Worm (Caenorhabditis elegans) whole organism, L2 larva: ENCODE data around the gene ent-3.

Experiments used
- C34F6.9 ChIP-seq: fragments of 150-350 bp; optimal IDR thresholded peaks from 2 replicates; lab custom pipeline; 2014; ENCODE audit warnings: missing biosample characterization, missing genetic modification characterization
- F13H6.1 ChIP-seq: sonication (generic microtip); optimal IDR thresholded peaks from 2 replicates; lab custom pipeline; 2016; ENCODE audit warnings: missing genetic modification characterization, missing compliant biosample characterization
- R02D3.7 ChIP-seq: fragments of 150-350 bp; optimal IDR thresholded peaks from 2 replicates; lab custom pipeline; 2014; ENCODE audit warnings: missing biosample characterization, missing genetic modification characterization
- ZK546.5 ChIP-seq: sonication (generic microtip); optimal IDR thresholded peaks from 2 replicates; lab custom pipeline; 2017; ENCODE audit warnings: missing biosample characterization, missing genetic modification characterization
- alr-1 ChIP-seq: fragments of 150-350 bp; optimal IDR thresholded peaks from 2 replicates; lab custom pipeline; 2014; ENCODE audit warnings: missing biosample characterization, missing genetic modification characterization
- aly-2 ChIP-seq: fragments of 150-350 bp; optimal IDR thresholded peaks from 2 replicates; lab custom pipeline; 2014; ENCODE audit warnings: missing biosample characterization, missing genetic modification characterization
- ama-1 ChIP-seq: fragments of 150-350 bp; optimal IDR thresholded peaks from 2 replicates; lab custom pipeline; 2018; ENCODE audit warnings: inconsistent platforms
- blmp-1 ChIP-seq: sonication (generic microtip); optimal IDR thresholded peaks from 2 replicates; lab custom pipeline; 2017; ENCODE audit warnings: missing genetic modification characterization, mild to moderate bottlenecking, missing compliant biosample characterization, antibody characterized with exemption, moderate library complexity; ENCODE audit not compliant: insufficient read depth
- ceh-16 ChIP-seq: fragments of 150-350 bp; optimal IDR thresholded peaks from 2 replicates; lab custom pipeline; 2014; ENCODE audit warnings: missing biosample characterization, missing genetic modification characterization
- ceh-82 ChIP-seq: fragments of 150-350 bp; optimal IDR thresholded peaks from 2 replicates; lab custom pipeline; 2014; ENCODE audit warnings: missing biosample characterization, missing genetic modification characterization
- crh-2 ChIP-seq: sonication (generic microtip); optimal IDR thresholded peaks from 2 replicates; lab custom pipeline; 2017; ENCODE audit warnings: missing biosample characterization, missing genetic modification characterization
- dmd-4 ChIP-seq: sonication (generic microtip); optimal IDR thresholded peaks from 2 replicates; lab custom pipeline; 2017; ENCODE audit warnings: missing biosample characterization, missing genetic modification characterization
- egl-27 ChIP-seq: sonication (generic microtip); optimal IDR thresholded peaks from 3 replicates; lab custom pipeline; 2017; ENCODE audit warnings: missing biosample characterization, missing genetic modification reagents, missing genetic modification characterization
- elt-1 ChIP-seq: fragments of 150-350 bp; optimal IDR thresholded peaks from 2 replicates; lab custom pipeline; 2014; ENCODE audit warnings: missing biosample characterization, missing genetic modification characterization
- elt-3 ChIP-seq: sonication (generic microtip); optimal IDR thresholded peaks from 2 replicates; lab custom pipeline; 2017; ENCODE audit warnings: missing biosample characterization, missing genetic modification characterization
- fos-1 ChIP-seq: fragments of 150-350 bp; optimal IDR thresholded peaks from 2 replicates; lab custom pipeline; 2014; ENCODE audit warnings: missing biosample characterization, missing genetic modification characterization
- gmeb-1 ChIP-seq: fragments of 150-350 bp; optimal IDR thresholded peaks from 2 replicates; lab custom pipeline; 2014; ENCODE audit warnings: missing biosample characterization, missing genetic modification characterization
- lin-11 ChIP-seq: fragments of 150-350 bp; sonication (generic microtip); optimal IDR thresholded peaks from 2 replicates; lab custom pipeline; 2014; ENCODE audit warnings: missing biosample characterization, missing genetic modification characterization, inconsistent platforms, mixed read lengths
- lin-13 ChIP-seq: fragments of 150-350 bp; optimal IDR thresholded peaks from 2 replicates; lab custom pipeline; 2014; ENCODE audit warnings: missing biosample characterization, missing genetic modification reagents, missing genetic modification characterization
- lin-39 ChIP-seq: fragments of 150-350 bp; optimal IDR thresholded peaks from 2 replicates; lab custom pipeline; 2014; ENCODE audit warnings: missing biosample characterization, missing genetic modification reagents, missing genetic modification characterization
- lsy-2 ChIP-seq, 2 experiments: fragments of 150-350 bp in 1 of 2; sonication (generic microtip) in 1 of 2; optimal IDR thresholded peaks; 2 replicates each; lab custom pipeline; 2014 to 2017; ENCODE audit warnings: missing biosample characterization in 2 of 2, missing genetic modification characterization in 2 of 2
- mab-5 ChIP-seq: fragments of 150-350 bp; optimal IDR thresholded peaks from 2 replicates; lab custom pipeline; 2014; ENCODE audit warnings: missing biosample characterization, missing genetic modification characterization
- mbf-1 ChIP-seq: sonication (generic microtip); optimal IDR thresholded peaks from 2 replicates; lab custom pipeline; 2017; ENCODE audit warnings: missing biosample characterization, missing genetic modification characterization
- mdl-1 ChIP-seq, 2 experiments: fragments of 150-350 bp in 1 of 2; sonication (generic microtip) in 1 of 2; optimal IDR thresholded peaks; 2 replicates each; lab custom pipeline; 2017; ENCODE audit warnings: missing biosample characterization in 2 of 2, missing genetic modification characterization in 2 of 2
- nhr-10 ChIP-seq: sonication (generic microtip); optimal IDR thresholded peaks from 2 replicates; lab custom pipeline; 2017; ENCODE audit warnings: missing biosample characterization, missing genetic modification characterization
- nhr-11 ChIP-seq: fragments of 150-350 bp; optimal IDR thresholded peaks from 2 replicates; lab custom pipeline; 2014; ENCODE audit warnings: missing biosample characterization, missing genetic modification characterization
- nhr-12 ChIP-seq: fragments of 150-350 bp; optimal IDR thresholded peaks from 2 replicates; lab custom pipeline; 2014; ENCODE audit warnings: missing biosample characterization, missing genetic modification characterization
- nhr-129 ChIP-seq: fragments of 150-350 bp; optimal IDR thresholded peaks from 2 replicates; lab custom pipeline; 2014; ENCODE audit warnings: missing biosample characterization, missing genetic modification characterization
- nhr-21 ChIP-seq: fragments of 150-350 bp; optimal IDR thresholded peaks from 2 replicates; lab custom pipeline; 2014; ENCODE audit warnings: missing biosample characterization, missing genetic modification characterization
- nhr-23 ChIP-seq: fragments of 150-350 bp; optimal IDR thresholded peaks from 2 replicates; lab custom pipeline; 2014; ENCODE audit warnings: missing biosample characterization, missing genetic modification reagents, missing genetic modification characterization
- nhr-237 ChIP-seq: fragments of 150-350 bp; optimal IDR thresholded peaks from 2 replicates; lab custom pipeline; 2014; ENCODE audit warnings: missing biosample characterization, missing genetic modification characterization
- nhr-25 ChIP-seq: fragments of 150-350 bp; sonication (generic microtip); optimal IDR thresholded peaks from 3 replicates; lab custom pipeline; 2014; ENCODE audit warnings: missing biosample characterization, missing genetic modification characterization
- nhr-6 ChIP-seq: fragments of 150-350 bp; optimal IDR thresholded peaks from 2 replicates; lab custom pipeline; 2014; ENCODE audit warnings: missing biosample characterization, missing genetic modification characterization
- nhr-77 ChIP-seq: fragments of 150-350 bp; optimal IDR thresholded peaks from 2 replicates; lab custom pipeline; 2014; ENCODE audit warnings: missing biosample characterization, missing genetic modification characterization
- peb-1 ChIP-seq: fragments of 150-350 bp; optimal IDR thresholded peaks from 2 replicates; lab custom pipeline; 2014; ENCODE audit warnings: missing biosample characterization, missing genetic modification characterization
- sem-4 ChIP-seq: fragments of 150-350 bp; optimal IDR thresholded peaks from 2 replicates; lab custom pipeline; 2014; ENCODE audit warnings: missing biosample characterization, missing genetic modification reagents, missing genetic modification characterization
- skn-1 ChIP-seq: sonication (generic microtip); optimal IDR thresholded peaks from 2 replicates; lab custom pipeline; 2017; ENCODE audit warnings: missing biosample characterization, missing genetic modification characterization
- sma-3 ChIP-seq: sonication (generic microtip); optimal IDR thresholded peaks from 2 replicates; lab custom pipeline; 2016; ENCODE audit warnings: missing genetic modification reagents, missing genetic modification characterization, missing compliant biosample characterization
- snpc-4 ChIP-seq: fragments of 150-350 bp; optimal IDR thresholded peaks from 2 replicates; lab custom pipeline; 2014; ENCODE audit warnings: missing biosample characterization, missing genetic modification characterization
- unc-39 ChIP-seq: fragments of 150-350 bp; optimal IDR thresholded peaks from 2 replicates; lab custom pipeline; 2014; ENCODE audit warnings: missing biosample characterization, missing genetic modification characterization
- unc-55 ChIP-seq: fragments of 150-350 bp; sonication (generic microtip); optimal IDR thresholded peaks from 3 replicates; lab custom pipeline; 2014; ENCODE audit warnings: missing biosample characterization, missing genetic modification reagents, missing genetic modification characterization
- unc-62 ChIP-seq: fragments of 150-350 bp; optimal IDR thresholded peaks from 2 replicates; lab custom pipeline; 2014; ENCODE audit warnings: missing biosample characterization, missing genetic modification reagents, missing genetic modification characterization
- ztf-1 ChIP-seq: fragments of 200-800 bp; sonication (Bioruptor generic); conservative IDR thresholded peaks from 2 replicates; pipeline ENCODE4 v1.3.6; 2022; ENCODE audit warnings: missing genetic modification characterization, missing compliant biosample characterization
- ztf-11 ChIP-seq: sonication (generic microtip); optimal IDR thresholded peaks from 2 replicates; lab custom pipeline; 2017; ENCODE audit warnings: missing biosample characterization, missing genetic modification characterization
- ztf-4 ChIP-seq: fragments of 150-350 bp; optimal IDR thresholded peaks from 2 replicates; lab custom pipeline; 2014; ENCODE audit warnings: missing biosample characterization, missing genetic modification characterization

Gene ent-3

ce11 chrV:14193451-14193850 lies 42.4 kb downstream of the ent-3 start, which contains the start of gene atfs-1 (continued):
- TF ChIP-seq C34F6.9 (peak; percentile 74), unc-39 (tag; lab: Kevin White, UChicago) (no peak), ceh-82 (tag; lab: Kevin White, UChicago) (no peak), dmd-4 (no peak), mab-5 (peak; percentile 26), lin-11 (tag; lab: Kevin White, UChicago) (no peak), nhr-23 (tag; lab: Kevin White, UChicago) (no peak), blmp-1 (tag; lab: Kevin White, UChicago) (peak; percentile 85), crh-2 (tag; lab: Kevin White, UChicago) (peak; percentile 78), snpc-4 (peak; percentile 54), nhr-21 (tag; lab: Kevin White, UChicago) (peak; percentile 53), R02D3.7 (tag; lab: Kevin White, UChicago) (no peak), ceh-16 (no peak), ztf-11 (no peak), ZK546.5 (no peak)
- TF ChIP-seq, all 48 proteins: peak for 20

- TF ChIP-seq ama-1 (lab: Kevin White, UChicago) (no peak), ceh-82 (tag; lab: Kevin White, UChicago) (no peak), sma-3 (GFP tag; lab: Kevin White, UChicago) (no peak), egl-27 (no peak), nhr-237 (no peak), nhr-129 (tag; lab: Kevin White, UChicago) (no peak), skn-1 (no peak), fos-1 (no peak), gmeb-1 (tag; lab: Kevin White, UChicago) (no peak), unc-62 (GFP tag; lab: Kevin White, UChicago) (no peak), ceh-16 (no peak), aly-2 (tag; lab: Kevin White, UChicago) (no peak), unc-39 (tag; lab: Kevin White, UChicago) (no peak), lin-39 (tag; lab: Kevin White, UChicago) (no peak), elt-1 (tag; lab: Kevin White, UChicago) (no peak), nhr-6 (tag; lab: Kevin White, UChicago) (no peak), dmd-4 (no peak)
Observed at ce11 chrV:14192870-14193269, 43.0 kb downstream of the ent-3 start.

ce11 chrV:14187104-14187503 lies 48.7 kb downstream of the ent-3 start:
- TF ChIP-seq nhr-6 (tag; lab: Kevin White, UChicago) (no peak), mdl-1 (tag; optimal IDR thresholded peaks at IDR 0.05; lab: Kevin White, UChicago) (no peak), ztf-4 (tag; lab: Kevin White, UChicago) (no peak), unc-55 (GFP tag; lab: Kevin White, UChicago) (no peak), fos-1 (no peak), nhr-10 (tag; lab: Kevin White, UChicago) (no peak), elt-3 (tag; lab: Kevin White, UChicago) (no peak)

ce11 chrV:14185438-14185837 lies 50.4 kb downstream of the ent-3 start, which contains the start of the genes trm-1 and ints-2:
trm-1 (minus strand) TSS chrV:14185612.
ints-2 (plus strand) TSS chrV:14185686.
- TF ChIP-seq skn-1 (no peak), mab-5 (no peak), nhr-10 (tag; lab: Kevin White, UChicago) (peak; percentile 13), egl-27 (peak; percentile 65), ama-1 (lab: Kevin White, UChicago) (peak; percentile 25), blmp-1 (tag; lab: Kevin White, UChicago) (no peak), F13H6.1 (tag; lab: Kevin White, UChicago) (peak; percentile 45), ztf-1 (no peak), nhr-11 (tag; lab: Kevin White, UChicago) (no peak), peb-1 (no peak), crh-2 (tag; lab: Kevin White, UChicago) (peak; percentile 64), nhr-77 (tag; lab: Kevin White, UChicago) (no peak), ZK546.5 (no peak), R02D3.7 (tag; lab: Kevin White, UChicago) (no peak), elt-1 (tag; lab: Kevin White, UChicago) (no peak), lin-13 (peak; percentile 56), mbf-1 (tag; lab: Kevin White, UChicago) (no peak), sem-4 (tag; lab: Kevin White, UChicago) (peak; percentile 22), nhr-129 (tag; lab: Kevin White, UChicago) (peak; percentile 60), lsy-2 (tag; optimal IDR thresholded peaks at IDR 0.05; lab: Kevin White, UChicago) (peak; percentile 60 to 80), nhr-25 (peak; percentile 68), sma-3 (GFP tag; lab: Kevin White, UChicago) (peak; percentile 51), lin-39 (tag; lab: Kevin White, UChicago) (no peak), ztf-11 (no peak), unc-62 (GFP tag; lab: Kevin White, UChicago) (no peak), C34F6.9 (peak; percentile 86), unc-55 (GFP tag; lab: Kevin White, UChicago) (peak; percentile 82), gmeb-1 (tag; lab: Kevin White, UChicago) (peak; percentile 73), nhr-12 (no peak), nhr-6 (tag; lab: Kevin White, UChicago) (no peak), dmd-4 (no peak), alr-1 (tag; lab: Kevin White, UChicago) (no peak), unc-39 (tag; lab: Kevin White, UChicago) (no peak), nhr-23 (tag; lab: Kevin White, UChicago) (no peak), aly-2 (tag; lab: Kevin White, UChicago) (no peak), ztf-4 (tag; lab: Kevin White, UChicago) (no peak)
